Comparison of ENCODE assay signal across 1 fruit fly cellular context in genomic region chr3R:21155931-21156488, dm6.
A peak's percentile ranks its signal among the peaks of the same experiment; 100 is the strongest.
TF ChIP-seq lines count a peak whose summit lies in the region.

No protein-coding gene starts in this region.

TF ChIP-seq in whole organism, embryonic, 481 proteins besides CTCF, POLR2A, EP300 and RAD21 (continued from another document):
- TF ChIP-seq HHEX (GFP tag; optimal IDR thresholded peaks at IDR 0.05; lab: Kevin White, UChicago): no peak
- TF ChIP-seq danr (GFP tag; IDR thresholded peaks at IDR 0.05; lab: Robert Waterston, UW): no peak
- TF ChIP-seq CG3407 (GFP tag; optimal IDR thresholded peaks at IDR 0.05; lab: Kevin White, UChicago): no peak
- TF ChIP-seq Dbx (GFP tag; IDR thresholded peaks at IDR 0.05; lab: Robert Waterston, UW): no peak
- TF ChIP-seq scrt (GFP tag; optimal IDR thresholded peaks at IDR 0.05; lab: Kevin White, UChicago): no peak
- no peak for TF ChIP-seq Doc3 (GFP tag; IDR thresholded peaks at IDR 0.05; lab: Robert Waterston, UW; ENCODE audit: partially characterized antibody)
- TF ChIP-seq CG16863 (GFP tag; optimal IDR thresholded peaks at IDR 0.05; lab: Kevin White, UChicago): no peak
- no peak for TF ChIP-seq CG15696 (tag; optimal IDR thresholded peaks at IDR 0.05; lab: Kevin White, UChicago)
- no peak for TF ChIP-seq CG10543 (GFP tag; optimal IDR thresholded peaks at IDR 0.05; lab: Kevin White, UChicago)
- no peak for TF ChIP-seq CrebB (tag; optimal IDR thresholded peaks at IDR 0.05; lab: Kevin White, UChicago)
- peak; percentile 7 for TF ChIP-seq CG7839 (tag; optimal IDR thresholded peaks at IDR 0.05; lab: Kevin White, UChicago)
- TF ChIP-seq gce (GFP tag; IDR thresholded peaks at IDR 0.05; lab: Robert Waterston, UW): no peak
- peak; percentile 87 for TF ChIP-seq gfzf (GFP tag; optimal IDR thresholded peaks at IDR 0.05; lab: Kevin White, UChicago)
- TF ChIP-seq CG30020 (tag; optimal IDR thresholded peaks at IDR 0.05; lab: Kevin White, UChicago): peak; percentile 23
- no peak for TF ChIP-seq CG1602 (GFP tag; optimal IDR thresholded peaks at IDR 0.05; lab: Kevin White, UChicago)
- TF ChIP-seq Dref (GFP tag; IDR thresholded peaks at IDR 0.05; lab: Robert Waterston, UW): peak; percentile 87
- no peak for TF ChIP-seq slou (GFP tag; optimal IDR thresholded peaks at IDR 0.05; lab: Kevin White, UChicago)
- no peak for TF ChIP-seq kni (GFP tag; optimal IDR thresholded peaks at IDR 0.05; lab: Kevin White, UChicago)
- TF ChIP-seq CG17328 (GFP tag; IDR thresholded peaks at IDR 0.05; lab: Robert Waterston, UW): no peak
- TF ChIP-seq PHDP (tag; optimal IDR thresholded peaks at IDR 0.05; lab: Kevin White, UChicago): no peak
- TF ChIP-seq BEAF-32 (GFP tag; optimal IDR thresholded peaks at IDR 0.05; lab: Kevin White, UChicago): peak; percentile 66
- no peak for TF ChIP-seq lab (GFP tag; optimal IDR thresholded peaks at IDR 0.05; lab: Kevin White, UChicago)
- TF ChIP-seq Rfx (GFP tag; IDR thresholded peaks at IDR 0.05; lab: Robert Waterston, UW): no peak
- no peak for TF ChIP-seq CG6254 (GFP tag; optimal IDR thresholded peaks at IDR 0.05; lab: Kevin White, UChicago)
- TF ChIP-seq gro (GFP tag; optimal IDR thresholded peaks at IDR 0.05; lab: Kevin White, UChicago): no peak
- no peak for TF ChIP-seq ind (GFP tag; optimal IDR thresholded peaks at IDR 0.05; lab: Kevin White, UChicago)
- no peak for TF ChIP-seq nom (GFP tag; optimal IDR thresholded peaks at IDR 0.05; lab: Kevin White, UChicago)
- no peak for TF ChIP-seq CG11695 (GFP tag; IDR thresholded peaks at IDR 0.05; lab: Robert Waterston, UW)
- no peak for TF ChIP-seq Tbp (GFP tag; optimal IDR thresholded peaks at IDR 0.05; lab: Kevin White, UChicago)
- TF ChIP-seq Hr3 (GFP tag; optimal IDR thresholded peaks at IDR 0.05; lab: Kevin White, UChicago): no peak
- no peak for TF ChIP-seq NFAT (GFP tag; IDR thresholded peaks at IDR 0.05; lab: Robert Waterston, UW)
- TF ChIP-seq shn (GFP tag; optimal IDR thresholded peaks at IDR 0.05; lab: Kevin White, UChicago): no peak
- TF ChIP-seq schlank (tag; optimal IDR thresholded peaks at IDR 0.05; lab: Kevin White, UChicago): no peak
- TF ChIP-seq lola (GFP tag; optimal IDR thresholded peaks at IDR 0.05; lab: Kevin White, UChicago): no peak
- no peak for TF ChIP-seq Asciz (GFP tag; optimal IDR thresholded peaks at IDR 0.05; lab: Kevin White, UChicago)
- no peak for TF ChIP-seq tx (GFP tag; optimal IDR thresholded peaks at IDR 0.05; lab: Kevin White, UChicago)
- no peak for TF ChIP-seq Sox100B (GFP tag; optimal IDR thresholded peaks at IDR 0.05; lab: Kevin White, UChicago)
- no peak for TF ChIP-seq klu (GFP tag; IDR thresholded peaks at IDR 0.05; lab: Robert Waterston, UW)
- no peak for TF ChIP-seq CG6689 (GFP tag; IDR thresholded peaks at IDR 0.05; lab: Robert Waterston, UW)
- TF ChIP-seq NC2β (GFP tag; optimal IDR thresholded peaks at IDR 0.05; lab: Kevin White, UChicago): peak; percentile 3
- no peak for TF ChIP-seq Taf1 (GFP tag; IDR thresholded peaks at IDR 0.05; lab: Robert Waterston, UW)
- no peak for TF ChIP-seq CG17829 (tag; optimal IDR thresholded peaks at IDR 0.05; lab: Kevin White, UChicago)
- peak; percentile 53 for TF ChIP-seq CG12659 (GFP tag; optimal IDR thresholded peaks at IDR 0.05; lab: Kevin White, UChicago)
- TF ChIP-seq org-1 (GFP tag; optimal IDR thresholded peaks at IDR 0.05; lab: Kevin White, UChicago): no peak
- TF ChIP-seq Nf-YC (tag; optimal IDR thresholded peaks at IDR 0.05; lab: Kevin White, UChicago): no peak
- peak; percentile 99 for TF ChIP-seq stwl (tag; optimal IDR thresholded peaks at IDR 0.05; lab: Kevin White, UChicago)
- no peak for TF ChIP-seq CG9727 (GFP tag; optimal IDR thresholded peaks at IDR 0.05; lab: Kevin White, UChicago)
- TF ChIP-seq CG1603 (tag; optimal IDR thresholded peaks at IDR 0.05; lab: Kevin White, UChicago): peak; percentile 22
- TF ChIP-seq CG12219 (GFP tag; optimal IDR thresholded peaks at IDR 0.05; lab: Kevin White, UChicago): no peak
- peak; percentile 38 for TF ChIP-seq HmgD (GFP tag; optimal IDR thresholded peaks at IDR 0.05; lab: Kevin White, UChicago)
- no peak for TF ChIP-seq bbx (GFP tag; IDR thresholded peaks at IDR 0.05; lab: Robert Waterston, UW; ENCODE audit: partially characterized antibody)
- no peak for TF ChIP-seq CG10209 (GFP tag; optimal IDR thresholded peaks at IDR 0.05; lab: Kevin White, UChicago)
- TF ChIP-seq CG8478 (optimal IDR thresholded peaks at IDR 0.05; lab: Kevin White, UChicago): no peak
- TF ChIP-seq CG2202 (tag; optimal IDR thresholded peaks at IDR 0.05; lab: Kevin White, UChicago): no peak
- TF ChIP-seq ap (GFP tag; IDR thresholded peaks at IDR 0.05; lab: Robert Waterston, UW): no peak
- no peak for TF ChIP-seq Dek (tag; optimal IDR thresholded peaks at IDR 0.05; lab: Kevin White, UChicago)
- TF ChIP-seq zfh2 (GFP tag; optimal IDR thresholded peaks at IDR 0.05; lab: Kevin White, UChicago): peak; percentile 29
- no peak for TF ChIP-seq CG13424 (tag; optimal IDR thresholded peaks at IDR 0.05; lab: Kevin White, UChicago)
- TF ChIP-seq Ada2b (GFP tag; IDR thresholded peaks at IDR 0.05; lab: Robert Waterston, UW): no peak
- peak; percentile 99 for TF ChIP-seq CG18011 (GFP tag; optimal IDR thresholded peaks at IDR 0.05; lab: Kevin White, UChicago)
- TF ChIP-seq CG13894 (tag; optimal IDR thresholded peaks at IDR 0.05; lab: Kevin White, UChicago): no peak
- TF ChIP-seq CG10147 (GFP tag; optimal IDR thresholded peaks at IDR 0.05; lab: Kevin White, UChicago): no peak
- TF ChIP-seq BtbVII (GFP tag; optimal IDR thresholded peaks at IDR 0.05; lab: Kevin White, UChicago): no peak
- TF ChIP-seq CG8290 (GFP tag; optimal IDR thresholded peaks at IDR 0.05; lab: Kevin White, UChicago): no peak
- peak in 1 of 2 experiments; percentile 29 for TF ChIP-seq CG8290 (tag; optimal IDR thresholded peaks at IDR 0.05; lab: Kevin White, UChicago)
- no peak for TF ChIP-seq jing (GFP tag; optimal IDR thresholded peaks at IDR 0.05; lab: Kevin White, UChicago)
- peak; percentile 98 for TF ChIP-seq Dp (GFP tag; optimal IDR thresholded peaks at IDR 0.05; lab: Kevin White, UChicago)
- TF ChIP-seq twi (tag; optimal IDR thresholded peaks at IDR 0.05; lab: Kevin White, UChicago): no peak
- TF ChIP-seq MBD-R2 (GFP tag; IDR thresholded peaks at IDR 0.05; lab: Robert Waterston, UW): 0 out of 2 replicates have a peak, but pooled peaks have one; percentile 13
- TF ChIP-seq CG6654 (GFP tag; optimal IDR thresholded peaks at IDR 0.05; lab: Kevin White, UChicago): no peak
- TF ChIP-seq Dad (GFP tag; optimal IDR thresholded peaks at IDR 0.05; lab: Kevin White, UChicago): no peak
- no peak for TF ChIP-seq sim (GFP tag; IDR thresholded peaks at IDR 0.05; lab: Robert Waterston, UW)
